Fruit fly (Drosophila melanogaster): ENCODE measurements around the gene tgo.

Gene tgo

dm6 chr3R:9064874-9065273 lies 45.1 kb upstream of the tgo start, which contains the start of the genes beag and Ada (continued):
- no peak for TF ChIP-seq C15 (GFP tag; IDR thresholded peaks at IDR 0.05)
- peak; percentile 74 for TF ChIP-seq CG13287 (GFP tag; IDR thresholded peaks at IDR 0.05; ENCODE audit: partially characterized antibody)
- no peak for TF ChIP-seq Hr78 (GFP tag; optimal IDR thresholded peaks at IDR 0.05)
- TF ChIP-seq CG3065 (GFP tag; optimal IDR thresholded peaks at IDR 0.05), result peak; percentile 43
- TF ChIP-seq CG12236 (GFP tag; optimal IDR thresholded peaks at IDR 0.05), result no peak
- TF ChIP-seq stc (GFP tag; IDR thresholded peaks at IDR 0.05), result no peak
- no peak for TF ChIP-seq Oli (tag; optimal IDR thresholded peaks at IDR 0.05)
- peak; percentile 55 for TF ChIP-seq BEAF-32 (GFP tag; optimal IDR thresholded peaks at IDR 0.05)
- no peak for TF ChIP-seq Vsx1 (GFP tag; optimal IDR thresholded peaks at IDR 0.05)
- TF ChIP-seq CG6689 (GFP tag; IDR thresholded peaks at IDR 0.05), result no peak
- TF ChIP-seq CG9215 (GFP tag; IDR thresholded peaks at IDR 0.05), result peak; percentile 36; the same call in 1 of the 2 replicates
- no peak for TF ChIP-seq Rx (GFP tag; IDR thresholded peaks at IDR 0.05)
- TF ChIP-seq CG10366 (GFP tag; IDR thresholded peaks at IDR 0.05), result no peak; the same call in 1 of the 2 replicates
- TF ChIP-seq CG4404 (GFP tag; IDR thresholded peaks at IDR 0.05), result no peak
- TF ChIP-seq pita (GFP tag; optimal IDR thresholded peaks at IDR 0.05), result no peak
- peak; percentile 42 for TF ChIP-seq Antp (GFP tag; optimal IDR thresholded peaks at IDR 0.05)
- peak; percentile 33 for TF ChIP-seq tin (GFP tag; optimal IDR thresholded peaks at IDR 0.05)
- TF ChIP-seq grn (GFP tag; optimal IDR thresholded peaks at IDR 0.05), result no peak
- TF ChIP-seq toy (GFP tag; IDR thresholded peaks at IDR 0.05), result no peak
- peak; percentile 18 for TF ChIP-seq Lhr (GFP tag; optimal IDR thresholded peaks at IDR 0.05)
- TF ChIP-seq Atf3 (GFP tag; optimal IDR thresholded peaks at IDR 0.05), result no peak
- TF ChIP-seq ftz-f1 (GFP tag; optimal IDR thresholded peaks at IDR 0.05), result peak; percentile 6
- no peak for TF ChIP-seq CG8290 (GFP tag; optimal IDR thresholded peaks at IDR 0.05)
- peak in 1 of 2 experiments; percentile 80 for TF ChIP-seq CG8290 (tag; optimal IDR thresholded peaks at IDR 0.05)
- TF ChIP-seq CG13624 (GFP tag; optimal IDR thresholded peaks at IDR 0.05), result peak; percentile 52
- peak; percentile 51 for TF ChIP-seq nmo (GFP tag; optimal IDR thresholded peaks at IDR 0.05)
- TF ChIP-seq CG11560 (tag; IDR thresholded peaks at IDR 0.05), result no peak
- TF ChIP-seq CG11723 (GFP tag; optimal IDR thresholded peaks at IDR 0.05), result no peak
- no peak for TF ChIP-seq abd-A (tag; optimal IDR thresholded peaks at IDR 0.05)
- TF ChIP-seq NfI (GFP tag; optimal IDR thresholded peaks at IDR 0.05), result no peak
- TF ChIP-seq Atf6 (GFP tag; IDR thresholded peaks at IDR 0.05), result no peak
- TF ChIP-seq CG12391 (tag; optimal IDR thresholded peaks at IDR 0.05), result peak; percentile 64
- peak; percentile 54 for TF ChIP-seq phol (tag; optimal IDR thresholded peaks at IDR 0.05)
- no peak for TF ChIP-seq Gsc (GFP tag; IDR thresholded peaks at IDR 0.05)
- no peak for TF ChIP-seq CG6254 (GFP tag; optimal IDR thresholded peaks at IDR 0.05)
- TF ChIP-seq Ptx1 (GFP tag; IDR thresholded peaks at IDR 0.05), result peak; percentile 54
- peak; percentile 73 for TF ChIP-seq CG13894 (tag; optimal IDR thresholded peaks at IDR 0.05)
- peak; percentile 42; the same call in 1 of the 2 replicates for TF ChIP-seq sna (GFP tag; IDR thresholded peaks at IDR 0.05; ENCODE audit: partially characterized antibody)
- no peak for TF ChIP-seq ssp (GFP tag; IDR thresholded peaks at IDR 0.05)
- peak; percentile 99 for TF ChIP-seq Sry-β (GFP tag; optimal IDR thresholded peaks at IDR 0.05)
- TF ChIP-seq CG3995 (GFP tag; optimal IDR thresholded peaks at IDR 0.05), result peak; percentile 52
- no peak for TF ChIP-seq bab2 (GFP tag; optimal IDR thresholded peaks at IDR 0.05)

DNA sequence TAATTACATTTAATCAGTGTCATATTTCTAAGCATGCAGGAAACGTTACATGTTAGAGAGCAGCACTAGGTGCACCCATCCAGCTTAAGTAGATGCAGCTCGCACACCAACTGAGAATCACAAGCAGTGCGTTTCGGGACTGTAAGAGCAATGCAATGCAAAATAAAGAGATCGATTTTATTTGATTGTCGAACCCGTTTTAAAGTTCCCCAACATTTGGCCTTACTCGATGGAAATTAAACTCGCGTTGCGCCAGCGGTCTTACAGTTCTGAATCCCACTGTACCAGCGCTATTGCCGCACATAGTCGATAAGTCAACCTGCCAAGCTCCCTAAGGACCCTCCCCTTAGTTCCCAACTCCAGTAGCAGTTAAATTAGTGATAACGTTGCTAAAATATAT lies 42.9 kb upstream of the tgo start:
- TF ChIP-seq CG6791 (GFP tag; IDR thresholded peaks at IDR 0.05; ENCODE audit: partially characterized antibody) (no peak), Vsx1 (GFP tag; optimal IDR thresholded peaks at IDR 0.05) (no peak), wek (GFP tag; optimal IDR thresholded peaks at IDR 0.05) (no peak), prd (optimal IDR thresholded peaks at IDR 0.05) (no peak), prd (GFP tag; IDR thresholded peaks at IDR 0.05) (peak; percentile 22; the same call in 1 of the 3 replicates), phol (tag; optimal IDR thresholded peaks at IDR 0.05) (no peak), CG1603 (tag; optimal IDR thresholded peaks at IDR 0.05) (peak; percentile 9), CG8290 (GFP tag; optimal IDR thresholded peaks at IDR 0.05) (no peak), CG8290 (tag; optimal IDR thresholded peaks at IDR 0.05) (peak in 1 of 2 experiments; percentile 7), ash1 (GFP tag; optimal IDR thresholded peaks at IDR 0.05) (no peak), ind (GFP tag; optimal IDR thresholded peaks at IDR 0.05) (peak; percentile 1), bsh (GFP tag; optimal IDR thresholded peaks at IDR 0.05) (peak in 1 of 2 experiments; percentile 5), Ada2b (GFP tag; IDR thresholded peaks at IDR 0.05) (no peak), Hr78 (GFP tag; optimal IDR thresholded peaks at IDR 0.05) (no peak), CG14965 (GFP tag; optimal IDR thresholded peaks at IDR 0.05; ENCODE audit: borderline replicate concordance) (no peak)

Data from whole organism, embryonic.